Fruit fly (Drosophila melanogaster) whole organism, embryonic: ENCODE data around the gene ind.

Experiments used
- Aef1 ChIP-seq: fragments of 200-800 bp; sonication (Bioruptor generic); IDR thresholded peaks from 3 replicates; pipeline ENCODE4 v1.3.6; 2022; ENCODE audit warnings: missing biosample characterization, missing genetic modification characterization
- Awh ChIP-seq: fragments of 200-800 bp; sonication (Bioruptor generic); IDR thresholded peaks from 2 replicates; pipeline ENCODE4, ENCODE4 v1.3.6; 2022; ENCODE audit warnings: missing biosample characterization, missing genetic modification characterization
- Bgb ChIP-seq: fragments of 200-800 bp; sonication (Bioruptor generic); IDR thresholded peaks from 2 replicates; pipeline ENCODE4 v1.3.6; 2022; ENCODE audit warnings: missing biosample characterization, missing genetic modification characterization; ENCODE audit not compliant: partially characterized antibody
- CG10654 ChIP-seq: fragments of 200-800 bp; sonication (Bioruptor generic); optimal IDR thresholded peaks from 2 replicates; lab custom pipeline; 2016; ENCODE audit warnings: missing biosample characterization, missing genetic modification characterization
- CG11456 ChIP-seq: fragments of 200-800 bp; sonication (Bioruptor generic); IDR thresholded peaks from 3 replicates; pipeline ENCODE4 v1.3.6; 2022; ENCODE audit warnings: missing biosample characterization, missing genetic modification characterization
- CG12299 ChIP-seq: fragments of 200-800 bp; sonication (Bioruptor generic); optimal IDR thresholded peaks from 2 replicates; lab custom pipeline; 2018; ENCODE audit warnings: missing biosample characterization, mild to moderate bottlenecking, missing genetic modification characterization
- CG12659 ChIP-seq: fragments of 200-800 bp; sonication (Bioruptor generic); optimal IDR thresholded peaks from 3 replicates; lab custom pipeline; 2017; ENCODE audit warnings: mild to moderate bottlenecking, missing biosample characterization, missing genetic modification reagents, missing genetic modification characterization
- CG13775 ChIP-seq: fragments of 200-800 bp; sonication (Bioruptor generic); optimal IDR thresholded peaks from 3 replicates; lab custom pipeline; 2017; ENCODE audit warnings: missing biosample characterization, mild to moderate bottlenecking, missing genetic modification characterization
- CG2116 ChIP-seq: fragments of 200-800 bp; sonication (Bioruptor generic); optimal IDR thresholded peaks from 3 replicates; lab custom pipeline; 2018; ENCODE audit warnings: missing biosample characterization, mild to moderate bottlenecking, missing genetic modification characterization
- CG32772 ChIP-seq: fragments of 200-800 bp; sonication (Bioruptor generic); IDR thresholded peaks from 2 replicates; pipeline ENCODE4 v1.3.6; 2022; ENCODE audit warnings: missing biosample characterization, missing genetic modification characterization
- CG3281 ChIP-seq: fragments of 200-800 bp; sonication (Bioruptor generic); optimal IDR thresholded peaks from 3 replicates; lab custom pipeline; 2017; ENCODE audit warnings: missing biosample characterization, mild to moderate bottlenecking, missing genetic modification characterization
- CG33557 ChIP-seq: fragments of 200-800 bp; sonication (Bioruptor generic); optimal IDR thresholded peaks from 2 replicates; lab custom pipeline; 2019; ENCODE audit warnings: missing biosample characterization, mild to moderate bottlenecking, missing genetic modification characterization, moderate library complexity
- CG6175 ChIP-seq: fragments of 200-800 bp; sonication (Bioruptor generic); IDR thresholded peaks from 3 replicates; pipeline ENCODE4 v1.3.6; 2022; ENCODE audit warnings: missing biosample characterization, missing genetic modification characterization
- CG6654 ChIP-seq: fragments of 200-800 bp; sonication (Bioruptor generic); optimal IDR thresholded peaks from 2 replicates; lab custom pipeline; 2017; ENCODE audit warnings: missing biosample characterization, mild to moderate bottlenecking, missing genetic modification characterization
- CG8290 ChIP-seq, 3 experiments: fragments of 200-800 bp; sonication (Bioruptor generic); optimal IDR thresholded peaks; 2 replicates each; lab custom pipeline; 2016 to 2019; ENCODE audit warnings: missing biosample characterization in 3 of 3, missing genetic modification characterization in 3 of 3, mild to moderate bottlenecking in 2 of 3, moderate library complexity in 1 of 3
- CG8765 ChIP-seq: fragments of 200-800 bp; sonication (Bioruptor generic); IDR thresholded peaks from 2 replicates; pipeline ENCODE4 v1.3.6; 2022; ENCODE audit warnings: missing biosample characterization, missing genetic modification characterization
- CG9609 ChIP-seq: fragments of 200-800 bp; sonication (Bioruptor generic); optimal IDR thresholded peaks from 3 replicates; lab custom pipeline; 2016; ENCODE audit warnings: missing biosample characterization, missing genetic modification characterization
- CG9797 ChIP-seq: fragments of 200-800 bp; sonication (Bioruptor generic); optimal IDR thresholded peaks from 3 replicates; lab custom pipeline; 2018; ENCODE audit warnings: missing biosample characterization, mild to moderate bottlenecking, missing genetic modification characterization
- CTCF ChIP-seq: fragments of 200-800 bp; sonication (Bioruptor generic); optimal IDR thresholded peaks from 2 replicates; lab custom pipeline; 2017; ENCODE audit warnings: missing biosample characterization, mild to moderate bottlenecking, missing genetic modification characterization, moderate library complexity
- CkIIα-i1 ChIP-seq: fragments of 200-800 bp; sonication (Bioruptor generic); IDR thresholded peaks from 2 replicates; pipeline ENCODE4 v1.3.6; 2022; ENCODE audit warnings: missing biosample characterization, missing genetic modification characterization
- CrebB ChIP-seq: fragments of 200-800 bp; sonication (Bioruptor generic); optimal IDR thresholded peaks from 3 replicates; lab custom pipeline; 2018; ENCODE audit warnings: missing biosample characterization, mild to moderate bottlenecking, missing genetic modification characterization
- Dbx ChIP-seq: fragments of 200-800 bp; sonication (Bioruptor generic); IDR thresholded peaks from 3 replicates; pipeline ENCODE4 v1.3.6; 2022; ENCODE audit warnings: missing biosample characterization, missing genetic modification characterization
- Dll ChIP-seq: fragments of 200-800 bp; sonication (Bioruptor generic); IDR thresholded peaks from 4 replicates; pipeline ENCODE4 v1.3.6; 2022; ENCODE audit warnings: missing biosample characterization, missing genetic modification characterization; ENCODE audit not compliant: partially characterized antibody
- Drgx ChIP-seq: fragments of 200-800 bp; sonication (Bioruptor generic); IDR thresholded peaks from 2 replicates; pipeline ENCODE4 v1.3.6; 2022; ENCODE audit warnings: missing biosample characterization, missing genetic modification characterization
- Ets65A ChIP-seq: fragments of 200-800 bp; sonication (Bioruptor generic); peaks from one replicate; lab custom pipeline; 2016; ENCODE audit warnings: missing biosample characterization, missing genetic modification characterization
- HHEX ChIP-seq: fragments of 200-800 bp; sonication (Bioruptor generic); optimal IDR thresholded peaks from 3 replicates; lab custom pipeline; 2017; ENCODE audit warnings: missing biosample characterization, mild to moderate bottlenecking, missing genetic modification characterization, missing genetic modification reagents
- HLHmδ ChIP-seq: fragments of 200-800 bp; sonication (Bioruptor generic); optimal IDR thresholded peaks from 2 replicates; lab custom pipeline; 2018; ENCODE audit warnings: missing biosample characterization, mild to moderate bottlenecking, missing genetic modification characterization, moderate library complexity
- Hr51 ChIP-seq, 2 experiments: fragments of 200-800 bp; sonication (Bioruptor generic); optimal IDR thresholded peaks; 2 replicates in 1 of 2; 3 replicates in 1 of 2; lab custom pipeline; 2016 to 2018; ENCODE audit warnings: missing biosample characterization in 2 of 2, missing genetic modification characterization in 2 of 2, mild to moderate bottlenecking in 1 of 2, moderate library complexity in 1 of 2
- Ravus ChIP-seq: fragments of 200-800 bp; sonication (Bioruptor generic); IDR thresholded peaks from 2 replicates; pipeline ENCODE4 v1.3.6; 2022; ENCODE audit warnings: missing biosample characterization, missing genetic modification characterization
- Sox100B ChIP-seq: fragments of 200-800 bp; sonication (Bioruptor generic); optimal IDR thresholded peaks from 3 replicates; lab custom pipeline; 2018; ENCODE audit warnings: missing biosample characterization, mild to moderate bottlenecking, missing genetic modification characterization
- abd-A ChIP-seq: fragments of 200-800 bp; sonication (Bioruptor generic); optimal IDR thresholded peaks from 3 replicates; lab custom pipeline; 2019; ENCODE audit warnings: missing biosample characterization, mild to moderate bottlenecking, missing genetic modification characterization, moderate library complexity
- ash1 ChIP-seq: fragments of 200-800 bp; sonication (Bioruptor generic); optimal IDR thresholded peaks from 2 replicates; lab custom pipeline; 2018; ENCODE audit warnings: missing biosample characterization, mild to moderate bottlenecking, missing genetic modification characterization
- crc ChIP-seq: fragments of 200-800 bp; sonication (Bioruptor generic); optimal IDR thresholded peaks from 2 replicates; lab custom pipeline; 2016; ENCODE audit warnings: missing biosample characterization, missing genetic modification characterization
- crp ChIP-seq, 2 experiments: fragments of 200-800 bp; sonication (Bioruptor generic); optimal IDR thresholded peaks; 2 replicates in 1 of 2; 3 replicates in 1 of 2; lab custom pipeline; 2017; ENCODE audit warnings: missing biosample characterization in 2 of 2, missing genetic modification characterization in 2 of 2, mild to moderate bottlenecking in 1 of 2, moderate library complexity in 1 of 2
- dati ChIP-seq: fragments of 200-800 bp; sonication (Bioruptor generic); IDR thresholded peaks from 2 replicates; pipeline ENCODE4 v1.3.6; 2022; ENCODE audit warnings: missing biosample characterization, missing genetic modification characterization
- fd96Cb ChIP-seq: fragments of 200-800 bp; sonication (Bioruptor generic); optimal IDR thresholded peaks from 2 replicates; lab custom pipeline; 2018; ENCODE audit warnings: missing biosample characterization, mild to moderate bottlenecking, missing genetic modification characterization, moderate library complexity
- gce ChIP-seq: fragments of 200-800 bp; sonication (Bioruptor generic); IDR thresholded peaks from 3 replicates; pipeline ENCODE4 v1.3.6; 2022; ENCODE audit warnings: missing biosample characterization, missing genetic modification characterization
- hth ChIP-seq: fragments of >200 bp; optimal IDR thresholded peaks from 2 replicates; lab custom pipeline; 2017; ENCODE audit warnings: inconsistent platforms
- knrl ChIP-seq: fragments of 200-800 bp; sonication (Bioruptor generic); IDR thresholded peaks from 3 replicates; pipeline ENCODE4 v1.3.6; 2022; ENCODE audit warnings: missing biosample characterization, missing genetic modification characterization; ENCODE audit not compliant: partially characterized antibody
- pan ChIP-seq, 4 experiments: fragments of >200 bp in 3 of 4; fragments of 200-800 bp in 1 of 4; sonication (Bioruptor generic) in 1 of 4; optimal IDR thresholded peaks in 3 of 4; IDR thresholded peaks in 1 of 4; 2 replicates each; pipeline versions ENCODE4 v1.3.6 to Lab custom; 2017 to 2022; ENCODE audit warnings: missing biosample characterization in 2 of 4, missing genetic modification characterization in 2 of 4, mixed read lengths in 1 of 4
- psq ChIP-seq: fragments of 200-800 bp; sonication (Bioruptor generic); optimal IDR thresholded peaks from 2 replicates; lab custom pipeline; 2017; ENCODE audit warnings: missing biosample characterization, missing genetic modification characterization
- ro ChIP-seq: fragments of 200-800 bp; sonication (Bioruptor generic); IDR thresholded peaks from 2 replicates; pipeline ENCODE4 v1.3.6; 2022; ENCODE audit warnings: missing biosample characterization, missing genetic modification characterization
- scrt ChIP-seq: fragments of 200-800 bp; sonication (Bioruptor generic); optimal IDR thresholded peaks from 2 replicates; lab custom pipeline; 2018; ENCODE audit warnings: missing biosample characterization, mild to moderate bottlenecking, missing genetic modification characterization, moderate library complexity
- shn ChIP-seq: fragments of 200-800 bp; sonication (Bioruptor generic); optimal IDR thresholded peaks from 3 replicates; lab custom pipeline; 2016; ENCODE audit warnings: missing biosample characterization, missing genetic modification characterization
- slou ChIP-seq: fragments of 200-800 bp; sonication (Bioruptor generic); optimal IDR thresholded peaks from 3 replicates; lab custom pipeline; 2016; ENCODE audit warnings: missing biosample characterization, missing genetic modification characterization
- slp2 ChIP-seq: fragments of 200-800 bp; sonication (Bioruptor generic); optimal IDR thresholded peaks from 2 replicates; lab custom pipeline; 2016; ENCODE audit warnings: missing biosample characterization, missing genetic modification characterization
- so ChIP-seq: fragments of 200-800 bp; sonication (Bioruptor generic); IDR thresholded peaks from 3 replicates; pipeline ENCODE4 v1.3.6; 2022; ENCODE audit warnings: missing biosample characterization, missing genetic modification characterization
- stc ChIP-seq: fragments of 200-800 bp; sonication (Bioruptor generic); IDR thresholded peaks from 2 replicates; pipeline ENCODE4 v1.3.6; 2022; ENCODE audit warnings: missing biosample characterization, missing genetic modification characterization
- trem ChIP-seq: fragments of 200-800 bp; optimal IDR thresholded peaks from 3 replicates; lab custom pipeline; 2019; ENCODE audit warnings: missing biosample characterization, mild to moderate bottlenecking, missing genetic modification characterization, moderate library complexity
- vfl ChIP-seq: fragments of 200-800 bp; sonication (Bioruptor generic); optimal IDR thresholded peaks from 2 replicates; lab custom pipeline; 2016; ENCODE audit warnings: missing biosample characterization, missing genetic modification characterization
- wor ChIP-seq: fragments of 200-800 bp; sonication (Bioruptor generic); IDR thresholded peaks from 2 replicates; pipeline ENCODE4 v1.3.6; 2022; ENCODE audit warnings: missing biosample characterization, missing genetic modification characterization
- zen2 ChIP-seq: fragments of 200-800 bp; sonication (Bioruptor generic); IDR thresholded peaks from 3 replicates; pipeline ENCODE4 v1.3.6; 2022; ENCODE audit warnings: missing biosample characterization, missing genetic modification characterization; ENCODE audit not compliant: partially characterized antibody

Gene ind

dm6 chr3L:15006825-15007224, 36.9 kb downstream of the ind start (continued):
- no peak for TF ChIP-seq slp2 (GFP tag; lab: Kevin White, UChicago)
- no peak for TF ChIP-seq psq
- no peak for TF ChIP-seq crp (GFP tag; optimal IDR thresholded peaks at IDR 0.05; lab: Kevin White, UChicago)
- no peak for TF ChIP-seq hth (lab: Kevin White, UChicago)
- TF ChIP-seq Drgx (GFP tag; lab: Robert Waterston, UW), result peak; percentile 92
- TF ChIP-seq CG9609 (GFP tag; lab: Kevin White, UChicago), result no peak
- no peak for TF ChIP-seq crc (GFP tag; lab: Kevin White, UChicago)
- TF ChIP-seq abd-A (tag; lab: Kevin White, UChicago), result no peak
- TF ChIP-seq CG10654 (GFP tag; lab: Kevin White, UChicago), result no peak
- no peak for TF ChIP-seq Dbx (GFP tag; lab: Robert Waterston, UW)
- no peak for TF ChIP-seq ash1 (GFP tag; lab: Kevin White, UChicago)
- no peak for TF ChIP-seq CG3281 (GFP tag; lab: Kevin White, UChicago)
- TF ChIP-seq CG11456 (GFP tag; lab: Robert Waterston, UW), result no peak
- TF ChIP-seq zen2, result no peak
- no peak for TF ChIP-seq CG2116 (GFP tag; lab: Kevin White, UChicago)
- TF ChIP-seq Ets65A (GFP tag; lab: Kevin White, UChicago), result peak; percentile 68
- no peak for TF ChIP-seq pan (optimal IDR thresholded peaks at IDR 0.05; lab: Kevin White, UChicago)
- peak in 1 of 2 experiments; percentile 59 for TF ChIP-seq pan (GFP tag; optimal IDR thresholded peaks at IDR 0.05 in 1 of 2, IDR thresholded peaks at IDR 0.05 in 1 of 2)
- TF ChIP-seq CG9797 (GFP tag; lab: Kevin White, UChicago), result no peak
- TF ChIP-seq so, result no peak
- TF ChIP-seq HHEX, result no peak
- no peak for TF ChIP-seq stc (GFP tag; lab: Robert Waterston, UW)
- peak; percentile 39; the same call in 1 of the 2 replicates for TF ChIP-seq CG32772 (GFP tag; lab: Robert Waterston, UW)
- TF ChIP-seq CrebB, result no peak
- TF ChIP-seq Aef1 (GFP tag; lab: Robert Waterston, UW), result no peak
- TF ChIP-seq shn (GFP tag; lab: Kevin White, UChicago), result no peak
- TF ChIP-seq knrl (GFP tag; lab: Robert Waterston, UW), result no peak
- no peak for TF ChIP-seq CkIIα-i1 (GFP tag; lab: Robert Waterston, UW)
- no peak for TF ChIP-seq CG6654
- TF ChIP-seq CG6175 (GFP tag; lab: Robert Waterston, UW), result no peak
- no peak for TF ChIP-seq CG13775 (GFP tag; lab: Kevin White, UChicago)
- TF ChIP-seq Awh (GFP tag; lab: Robert Waterston, UW), result no peak
- no peak for TF ChIP-seq CG8290 (GFP tag; optimal IDR thresholded peaks at IDR 0.05; lab: Kevin White, UChicago)
- TF ChIP-seq CG8290 (tag; optimal IDR thresholded peaks at IDR 0.05; lab: Kevin White, UChicago), result no peak
- no peak for TF ChIP-seq CG12659 (GFP tag; lab: Kevin White, UChicago)
- no peak for TF ChIP-seq Sox100B (GFP tag; lab: Kevin White, UChicago)
- no peak for TF ChIP-seq CG12299 (tag; lab: Kevin White, UChicago)
- no peak for TF ChIP-seq HLHmδ (GFP tag; lab: Kevin White, UChicago)
- no peak for TF ChIP-seq gce (GFP tag; lab: Robert Waterston, UW)
- TF ChIP-seq Hr51 (GFP tag; optimal IDR thresholded peaks at IDR 0.05; lab: Kevin White, UChicago), result no peak
- TF ChIP-seq scrt (GFP tag; lab: Kevin White, UChicago), result no peak
- TF ChIP-seq slou (GFP tag; lab: Kevin White, UChicago), result no peak
- TF ChIP-seq CTCF (GFP tag; lab: Kevin White, UChicago), result no peak
- no peak for TF ChIP-seq CG33557 (GFP tag; lab: Kevin White, UChicago)
- TF ChIP-seq fd96Cb (tag; lab: Kevin White, UChicago), result no peak
- TF ChIP-seq Bgb (GFP tag; lab: Robert Waterston, UW), result no peak
- TF ChIP-seq vfl, result no peak
- no peak for TF ChIP-seq Ravus (GFP tag; lab: Robert Waterston, UW)
- no peak for TF ChIP-seq trem (tag; lab: Kevin White, UChicago)
- no peak for TF ChIP-seq dati (GFP tag; lab: Robert Waterston, UW)
- TF ChIP-seq ro (GFP tag; lab: Robert Waterston, UW), result no peak
- no peak for TF ChIP-seq CG8765 (GFP tag; lab: Robert Waterston, UW)
- TF ChIP-seq Dll (GFP tag; lab: Robert Waterston, UW), result no peak
- TF ChIP-seq wor, result no peak
